Worm (Caenorhabditis elegans) whole organism, L1 larva: ENCODE results near the gene msp-63.

Experiments
- aly-2 ChIP-seq: fragments of 150-350 bp; optimal IDR thresholded peaks from 2 replicates; lab custom pipeline; 2014; ENCODE audit warnings: missing biosample characterization, missing genetic modification characterization
- ces-1 ChIP-seq: fragments of 150-350 bp; optimal IDR thresholded peaks from 2 replicates; lab custom pipeline; 2014; ENCODE audit warnings: missing biosample characterization, missing genetic modification reagents, missing genetic modification characterization
- fos-1 ChIP-seq: fragments of 150-350 bp; optimal IDR thresholded peaks from 2 replicates; lab custom pipeline; 2014; ENCODE audit warnings: missing biosample characterization, missing genetic modification characterization
- nhr-237 ChIP-seq: fragments of 150-350 bp; optimal IDR thresholded peaks from 2 replicates; lab custom pipeline; 2014; ENCODE audit warnings: missing biosample characterization, missing genetic modification characterization
- snu-23 ChIP-seq: sonication (generic microtip); optimal IDR thresholded peaks from 2 replicates; lab custom pipeline; 2016; ENCODE audit warnings: missing genetic modification characterization, missing compliant biosample characterization
- vab-15 ChIP-seq: sonication (generic microtip); optimal IDR thresholded peaks from 2 replicates; lab custom pipeline; 2017; ENCODE audit warnings: missing genotype, mild to moderate bottlenecking, missing genetic modification characterization, missing compliant biosample characterization
- zag-1 ChIP-seq: fragments of 150-350 bp; optimal IDR thresholded peaks from 2 replicates; lab custom pipeline; 2014; ENCODE audit warnings: missing biosample characterization, missing genetic modification characterization

- TF ChIP-seq ces-1 (GFP tag; lab: Kevin White, UChicago) (no peak), snu-23 (no peak), aly-2 (no peak), vab-15 (no peak), fos-1 (tag; lab: Kevin White, UChicago) (no peak), zag-1 (tag; lab: Kevin White, UChicago) (no peak), nhr-237 (tag; lab: Kevin White, UChicago) (no peak)
These were observed 3.8 kb upstream of the msp-63 start, which contains the start of the genes K05F1.9 and K05F1.1 for ce11 chrII:5801075-5801474.
